Fruit fly (Drosophila melanogaster): Measurements from ENCODE around the gene Npc1a.

DNA sequence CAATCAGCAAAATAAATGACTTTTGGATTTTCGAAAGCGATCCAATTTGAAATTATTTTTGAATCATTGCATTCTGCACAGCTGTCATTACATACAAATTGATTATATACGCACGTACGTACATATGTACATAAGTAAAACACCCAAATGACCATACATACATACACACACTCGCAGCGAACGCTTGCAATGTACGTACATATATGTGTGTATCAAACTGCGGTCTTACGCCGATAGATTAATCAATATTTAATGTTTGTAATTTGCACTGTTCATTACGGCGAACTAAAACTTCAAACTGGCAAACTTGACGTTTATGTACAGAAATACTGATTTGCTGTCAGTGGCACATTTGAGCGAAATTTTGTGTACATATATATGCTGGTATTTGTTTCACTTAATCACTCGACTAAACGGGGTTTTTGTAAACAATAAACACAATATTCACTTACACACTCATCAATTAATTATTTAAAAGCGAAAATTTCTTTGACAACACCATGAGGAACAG, 5.3 kb upstream of the Npc1a start:
- no peak for TF ChIP-seq CG34367 (tag; optimal IDR thresholded peaks at IDR 0.05)
- no peak for TF ChIP-seq CG10348 (GFP tag; IDR thresholded peaks at IDR 0.05)
- TF ChIP-seq CG13204 (GFP tag; optimal IDR thresholded peaks at IDR 0.05): no peak
- no peak for TF ChIP-seq Ets98B (GFP tag; IDR thresholded peaks at IDR 0.05)

Data from whole organism, pupa.